Fruit fly (Drosophila melanogaster) whole organism, prepupa: ENCODE results near the gene CG5800.

Experiments
- CG10631 ChIP-seq: fragments of 200-800 bp; sonication (Bioruptor generic); optimal IDR thresholded peaks from 2 replicates; lab custom pipeline; 2016; ENCODE audit warnings: missing biosample characterization, missing genetic modification characterization
- CG10669 ChIP-seq: fragments of 200-800 bp; sonication (Bioruptor generic); optimal IDR thresholded peaks from 3 replicates; lab custom pipeline; 2018; ENCODE audit warnings: missing biosample characterization, mild to moderate bottlenecking, missing genetic modification characterization, moderate library complexity
- CG11294 ChIP-seq: fragments of 200-800 bp; sonication (Bioruptor generic); IDR thresholded peaks from 2 replicates; pipeline ENCODE4 v1.3.6; 2022; ENCODE audit warnings: missing biosample characterization, missing genetic modification characterization
- CG11762 ChIP-seq: fragments of 200-800 bp; sonication (Bioruptor generic); optimal IDR thresholded peaks from 3 replicates; lab custom pipeline; 2016; ENCODE audit warnings: missing biosample characterization, missing genetic modification characterization; ENCODE audit not compliant: insufficient read depth
- CG15336 ChIP-seq: fragments of 200-800 bp; sonication (Bioruptor generic); IDR thresholded peaks from 2 replicates; pipeline ENCODE4 v1.3.6; 2022; ENCODE audit warnings: missing biosample characterization, missing genetic modification characterization
- CG16779 ChIP-seq: fragments of 200-800 bp; sonication (Bioruptor generic); optimal IDR thresholded peaks from 3 replicates; lab custom pipeline; 2017; ENCODE audit warnings: missing biosample characterization, mild to moderate bottlenecking, missing genetic modification characterization
- CG3032 ChIP-seq: fragments of 200-800 bp; optimal IDR thresholded peaks from 2 replicates; lab custom pipeline; 2019; ENCODE audit warnings: missing biosample characterization, mild to moderate bottlenecking, missing genetic modification characterization, moderate library complexity
- CG31627 ChIP-seq: fragments of 200-800 bp; sonication (Bioruptor generic); optimal IDR thresholded peaks from 3 replicates; lab custom pipeline; 2016; ENCODE audit warnings: missing biosample characterization, missing genetic modification characterization
- CG3919 ChIP-seq: fragments of 200-800 bp; sonication (Bioruptor generic); optimal IDR thresholded peaks from 3 replicates; lab custom pipeline; 2016; ENCODE audit warnings: missing biosample characterization, missing genetic modification characterization
- CG4318 ChIP-seq: fragments of 200-800 bp; sonication (Bioruptor generic); optimal IDR thresholded peaks from 3 replicates; lab custom pipeline; 2017; ENCODE audit warnings: missing biosample characterization, mild to moderate bottlenecking, missing genetic modification characterization
- CG6163 ChIP-seq: fragments of 200-800 bp; sonication (Bioruptor generic); IDR thresholded peaks from 3 replicates; pipeline ENCODE4 v1.3.6; 2022; ENCODE audit warnings: missing biosample characterization, missing genetic modification characterization
- CG6276 ChIP-seq: fragments of 200-800 bp; sonication (Bioruptor generic); optimal IDR thresholded peaks from 2 replicates; lab custom pipeline; 2017; ENCODE audit warnings: missing biosample characterization, mild to moderate bottlenecking, missing genetic modification characterization
- CG6792 ChIP-seq: fragments of 200-800 bp; sonication (Bioruptor generic); optimal IDR thresholded peaks from 3 replicates; lab custom pipeline; 2016; ENCODE audit warnings: missing biosample characterization, missing genetic modification characterization
- CG6854 ChIP-seq: fragments of 200-800 bp; sonication (Bioruptor generic); optimal IDR thresholded peaks from 2 replicates; lab custom pipeline; 2017; ENCODE audit warnings: missing biosample characterization, mild to moderate bottlenecking, missing genetic modification characterization
- CG8119 ChIP-seq: fragments of 200-800 bp; sonication (Bioruptor generic); IDR thresholded peaks from 3 replicates; pipeline ENCODE4 v1.3.6; 2022; ENCODE audit warnings: missing biosample characterization, missing genetic modification characterization
- CG8319 ChIP-seq: fragments of 200-800 bp; sonication (Bioruptor generic); optimal IDR thresholded peaks from 3 replicates; lab custom pipeline; 2016; ENCODE audit warnings: missing biosample characterization, missing genetic modification characterization
- CG8632 ChIP-seq: fragments of 200-800 bp; sonication (Bioruptor generic); optimal IDR thresholded peaks from 3 replicates; lab custom pipeline; 2016; ENCODE audit warnings: missing biosample characterization, missing genetic modification characterization
- CG9139 ChIP-seq: fragments of 200-800 bp; sonication (Bioruptor generic); optimal IDR thresholded peaks from 3 replicates; lab custom pipeline; 2017; ENCODE audit warnings: missing biosample characterization, mild to moderate bottlenecking, missing genetic modification characterization
- Eip75B ChIP-seq: fragments of 200-800 bp; sonication (Bioruptor generic); optimal IDR thresholded peaks from 3 replicates; lab custom pipeline; 2016; ENCODE audit warnings: missing biosample characterization, missing genetic modification characterization
- Eip78C ChIP-seq: fragments of 200-800 bp; sonication (Bioruptor generic); peaks from one replicate; lab custom pipeline; 2016; ENCODE audit warnings: missing biosample characterization, missing genetic modification characterization
- Eip93F ChIP-seq: fragments of 200-800 bp; sonication (Bioruptor generic); optimal IDR thresholded peaks from 2 replicates; lab custom pipeline; 2016; ENCODE audit warnings: missing biosample characterization, mild to moderate bottlenecking, missing genetic modification characterization
- Ets21C ChIP-seq: fragments of 200-800 bp; sonication (Bioruptor generic); optimal IDR thresholded peaks from 3 replicates; lab custom pipeline; 2016; ENCODE audit warnings: missing biosample characterization, missing genetic modification characterization
- Ets96B ChIP-seq: fragments of 200-800 bp; optimal IDR thresholded peaks from 2 replicates; lab custom pipeline; 2019; ENCODE audit warnings: missing biosample characterization, mild to moderate bottlenecking, missing genetic modification characterization, moderate library complexity
- Gug ChIP-seq: fragments of 200-800 bp; sonication (Bioruptor generic); IDR thresholded peaks from 2 replicates; pipeline ENCODE4 v1.3.6; 2022; ENCODE audit warnings: missing biosample characterization, missing genetic modification characterization
- Hr38 ChIP-seq: sonication (Bioruptor generic); optimal IDR thresholded peaks from 2 replicates; lab custom pipeline; 2016; ENCODE audit warnings: missing biosample characterization, missing genetic modification characterization
- Hr4 ChIP-seq: fragments of 200-800 bp; sonication (Bioruptor generic); optimal IDR thresholded peaks from 3 replicates; lab custom pipeline; 2016; ENCODE audit warnings: missing biosample characterization, missing genetic modification characterization
- Lpt ChIP-seq: fragments of 200-800 bp; sonication (Bioruptor generic); optimal IDR thresholded peaks from 3 replicates; lab custom pipeline; 2016; ENCODE audit warnings: missing biosample characterization, missing genetic modification characterization
- Met ChIP-seq: fragments of 200-800 bp; sonication (Bioruptor generic); optimal IDR thresholded peaks from 3 replicates; lab custom pipeline; 2016; ENCODE audit warnings: missing biosample characterization, missing genetic modification characterization
- OdsH ChIP-seq: fragments of 200-800 bp; sonication (Bioruptor generic); optimal IDR thresholded peaks from 3 replicates; lab custom pipeline; 2016; ENCODE audit warnings: missing biosample characterization, missing genetic modification characterization
- Sox14 ChIP-seq: fragments of 200-800 bp; sonication (Bioruptor generic); optimal IDR thresholded peaks from 3 replicates; lab custom pipeline; 2016; ENCODE audit warnings: missing biosample characterization, missing genetic modification characterization
- Sox15 ChIP-seq: fragments of 200-800 bp; sonication (Bioruptor generic); optimal IDR thresholded peaks from 3 replicates; lab custom pipeline; 2016; ENCODE audit warnings: missing biosample characterization, missing genetic modification characterization
- achi ChIP-seq: fragments of 200-800 bp; sonication (Bioruptor generic); optimal IDR thresholded peaks from 3 replicates; lab custom pipeline; 2016; ENCODE audit warnings: missing biosample characterization, missing genetic modification characterization
- acj6 ChIP-seq: fragments of 200-800 bp; sonication (Bioruptor generic); optimal IDR thresholded peaks from 3 replicates; lab custom pipeline; 2016; ENCODE audit warnings: missing biosample characterization, missing genetic modification characterization
- dsx ChIP-seq: fragments of 200-800 bp; optimal IDR thresholded peaks from 3 replicates; lab custom pipeline; 2019; ENCODE audit warnings: missing biosample characterization, mild to moderate bottlenecking, missing genetic modification characterization, moderate library complexity; ENCODE audit not compliant: poor library complexity, severe bottlenecking
- eg ChIP-seq: fragments of 200-800 bp; sonication (Bioruptor generic); IDR thresholded peaks from 3 replicates; pipeline ENCODE4 v1.3.6; 2022; ENCODE audit warnings: missing biosample characterization, missing genetic modification characterization
- esn ChIP-seq: fragments of 200-800 bp; sonication (Bioruptor generic); optimal IDR thresholded peaks from 2 replicates; lab custom pipeline; 2016; ENCODE audit warnings: missing biosample characterization, mild to moderate bottlenecking, missing genetic modification characterization, moderate library complexity
- fd59A ChIP-seq: fragments of 200-800 bp; sonication (Bioruptor generic); optimal IDR thresholded peaks from 2 replicates; lab custom pipeline; 2017; ENCODE audit warnings: missing biosample characterization, mild to moderate bottlenecking, missing genetic modification characterization, missing genetic modification reagents
- lz ChIP-seq: fragments of 200-800 bp; sonication (Bioruptor generic); optimal IDR thresholded peaks from 3 replicates; lab custom pipeline; 2016; ENCODE audit warnings: missing biosample characterization, missing genetic modification characterization
- net ChIP-seq: fragments of 200-800 bp; sonication (Bioruptor generic); optimal IDR thresholded peaks from 3 replicates; lab custom pipeline; 2016; ENCODE audit warnings: missing biosample characterization, missing genetic modification characterization
- pdm3 ChIP-seq: fragments of 200-800 bp; sonication (Bioruptor generic); optimal IDR thresholded peaks from 3 replicates; lab custom pipeline; 2016; ENCODE audit warnings: missing biosample characterization, missing genetic modification characterization
- salr ChIP-seq, 2 experiments: fragments of 200-800 bp; sonication (Bioruptor generic); optimal IDR thresholded peaks; 3 replicates each; lab custom pipeline; 2016 to 2018; ENCODE audit warnings: missing biosample characterization in 2 of 2, missing genetic modification characterization in 2 of 2, mild to moderate bottlenecking in 1 of 2
- spab ChIP-seq: fragments of 200-800 bp; sonication (Bioruptor generic); optimal IDR thresholded peaks from 2 replicates; lab custom pipeline; 2017; ENCODE audit warnings: missing biosample characterization, mild to moderate bottlenecking, missing genetic modification characterization, missing genetic modification reagents
- ss ChIP-seq, 2 experiments: fragments of 200-800 bp; sonication (Bioruptor generic); optimal IDR thresholded peaks; 2 replicates in 1 of 2; 3 replicates in 1 of 2; lab custom pipeline; 2017 to 2018; ENCODE audit warnings: mild to moderate bottlenecking in 2 of 2, missing biosample characterization in 2 of 2, missing genetic modification characterization in 2 of 2, moderate library complexity in 1 of 2
- svp ChIP-seq: fragments of 200-800 bp; sonication (Bioruptor generic); peaks from one replicate; lab custom pipeline; 2016; ENCODE audit warnings: missing biosample characterization, missing genetic modification characterization
- topi ChIP-seq: fragments of 200-800 bp; sonication (Bioruptor generic); optimal IDR thresholded peaks from 3 replicates; lab custom pipeline; 2016; ENCODE audit warnings: missing biosample characterization, missing genetic modification characterization
- vri ChIP-seq: fragments of 200-800 bp; sonication (Bioruptor generic); optimal IDR thresholded peaks from 3 replicates; lab custom pipeline; 2016; ENCODE audit warnings: missing biosample characterization, mild to moderate bottlenecking, missing genetic modification characterization

Gene CG5800

DNA sequence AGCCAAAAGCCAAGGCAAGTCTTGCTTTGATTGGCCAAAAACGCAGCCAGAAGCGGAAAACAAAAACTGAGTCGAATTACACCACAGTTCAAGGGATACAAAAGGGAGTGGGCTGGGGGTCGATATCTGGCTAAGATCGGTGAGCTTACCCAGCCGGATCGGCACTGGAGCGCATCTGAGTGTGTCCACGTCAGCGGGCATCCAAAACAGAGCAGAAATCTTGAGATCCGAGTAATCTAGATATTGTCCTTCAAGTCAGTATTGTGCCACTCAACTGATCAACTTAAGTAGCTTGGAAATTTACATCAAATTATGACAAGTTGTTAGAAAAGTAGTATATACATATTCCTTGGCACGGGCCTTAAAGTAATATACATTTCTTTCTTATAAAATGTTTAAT, 47.5 kb upstream of the CG5800 start, which contains the start of gene CG12992:
TSS of gene CG12992 (plus strand) at position 301 of the 400 bp plus-strand sequence.
- TF ChIP-seq CG6854 (no peak), Lpt (GFP tag; lab: Kevin White, UChicago) (no peak), spab (no peak), Met (no peak), CG9139 (GFP tag; lab: Kevin White, UChicago) (no peak), fd59A (GFP tag; lab: Kevin White, UChicago) (no peak)

DNA sequence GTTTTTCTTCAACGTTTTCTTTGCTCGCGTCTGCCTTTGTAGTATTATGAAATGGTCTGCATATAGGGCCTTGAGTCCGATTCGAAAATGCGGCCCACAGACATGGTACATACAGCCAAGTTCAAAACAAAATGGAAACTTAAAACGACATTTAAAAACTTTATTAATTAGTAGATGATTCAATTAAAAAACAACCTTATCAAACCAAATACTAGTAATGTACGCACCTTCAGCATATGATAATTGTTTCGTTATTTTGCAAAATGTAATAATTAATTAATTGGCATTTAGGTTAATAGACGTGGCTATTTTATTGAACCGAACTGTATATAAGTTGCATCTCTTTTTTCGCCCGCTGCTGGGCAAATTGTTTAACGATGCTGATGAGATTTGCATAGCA, 41.3 kb upstream of the CG5800 start:
- TF ChIP-seq ss (GFP tag; optimal IDR thresholded peaks at IDR 0.05; lab: Kevin White, UChicago) (peak in 1 of 2 experiments; percentile 19), achi (no peak), Ets21C (GFP tag; lab: Kevin White, UChicago) (no peak), CG8319 (no peak), CG6854 (no peak), Eip93F (no peak), CG15336 (GFP tag; lab: Robert Waterston, UW) (peak; percentile 60), Gug (GFP tag; lab: Robert Waterston, UW) (no peak), CG3032 (tag; lab: Kevin White, UChicago) (peak; percentile 16), Lpt (GFP tag; lab: Kevin White, UChicago) (no peak), CG16779 (no peak), lz (GFP tag; lab: Kevin White, UChicago) (no peak), CG6163 (GFP tag; lab: Robert Waterston, UW) (peak; percentile 47; the same call in 1 of the 3 replicates), spab (no peak), topi (GFP tag; lab: Kevin White, UChicago) (peak; percentile 5), CG3919 (GFP tag; lab: Kevin White, UChicago) (peak; percentile 18), Ets96B (peak; percentile 20), eg (GFP tag; lab: Robert Waterston, UW) (0 out of 3 replicates have a peak, but pooled peaks have one; percentile 30), net (GFP tag; lab: Kevin White, UChicago) (no peak), Sox15 (GFP tag; lab: Kevin White, UChicago) (no peak), CG31627 (no peak), CG11762 (GFP tag; lab: Kevin White, UChicago) (no peak), CG6276 (GFP tag; lab: Kevin White, UChicago) (no peak), Hr4 (GFP tag; lab: Kevin White, UChicago) (no peak), Eip75B (GFP tag; lab: Kevin White, UChicago) (no peak), CG4318 (GFP tag; lab: Kevin White, UChicago) (no peak), dsx (GFP tag; lab: Kevin White, UChicago) (peak; percentile 38), CG8119 (GFP tag; lab: Robert Waterston, UW) (no peak), CG10631 (GFP tag; lab: Kevin White, UChicago) (peak; percentile 23), Eip78C (GFP tag; lab: Kevin White, UChicago) (peak; percentile 82), CG10669 (GFP tag; lab: Kevin White, UChicago) (peak; percentile 23), pdm3 (peak; percentile 16), svp (GFP tag; lab: Kevin White, UChicago) (peak; percentile 62)

DNA sequence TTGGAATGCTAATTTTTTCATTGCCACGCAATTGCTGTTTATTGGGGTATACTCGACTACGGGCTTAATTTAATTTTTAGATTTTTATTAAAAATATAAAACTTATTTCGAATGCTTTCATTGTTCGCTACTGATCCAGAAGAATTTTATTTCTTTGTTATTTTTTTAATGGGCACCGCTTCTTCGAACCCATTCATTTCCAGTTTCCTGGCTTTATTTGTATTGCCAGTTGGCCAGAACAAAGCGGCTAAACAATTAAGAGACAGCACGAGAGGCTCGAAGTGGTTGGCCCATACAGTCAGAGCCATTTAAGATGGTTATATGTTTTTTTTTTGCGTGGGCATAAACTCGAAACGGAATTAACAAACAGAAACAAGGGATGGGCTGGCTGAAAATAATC, 40.3 kb upstream of the CG5800 start:
- peak; percentile 56 for TF ChIP-seq CG8319
- TF ChIP-seq eg (GFP tag; lab: Robert Waterston, UW), result peak; percentile 80
- TF ChIP-seq CG10669 (GFP tag; lab: Kevin White, UChicago), result peak; percentile 76
- TF ChIP-seq salr (GFP tag; optimal IDR thresholded peaks at IDR 0.05; lab: Kevin White, UChicago), result peak; percentile 42
- peak; percentile 55 for TF ChIP-seq Hr4 (GFP tag; lab: Kevin White, UChicago)
- peak; percentile 82 for TF ChIP-seq Sox14 (GFP tag; lab: Kevin White, UChicago)
- peak; percentile 23 for TF ChIP-seq fd59A (GFP tag; lab: Kevin White, UChicago)
- TF ChIP-seq acj6, result peak; percentile 80
- peak; percentile 83 for TF ChIP-seq lz (GFP tag; lab: Kevin White, UChicago)
- TF ChIP-seq vri (GFP tag; lab: Kevin White, UChicago), result peak; percentile 75
- TF ChIP-seq CG6792, result peak; percentile 80
- TF ChIP-seq Hr38 (GFP tag; lab: Kevin White, UChicago), result no peak
- TF ChIP-seq Eip75B (GFP tag; lab: Kevin White, UChicago), result peak; percentile 77
- TF ChIP-seq esn (GFP tag; lab: Kevin White, UChicago), result peak; percentile 88
- peak; percentile 29 to 73 for TF ChIP-seq ss (GFP tag; optimal IDR thresholded peaks at IDR 0.05; lab: Kevin White, UChicago)
- peak; percentile 39; the same call in 1 of the 2 replicates for TF ChIP-seq CG11294
- peak; percentile 82 for TF ChIP-seq net (GFP tag; lab: Kevin White, UChicago)
- TF ChIP-seq CG8632 (GFP tag; lab: Kevin White, UChicago), result peak; percentile 81
- peak; percentile 85 for TF ChIP-seq OdsH (GFP tag; lab: Kevin White, UChicago)
- TF ChIP-seq pdm3, result peak; percentile 82
- TF ChIP-seq Met, result peak; percentile 88
- TF ChIP-seq Eip78C (GFP tag; lab: Kevin White, UChicago), result peak; percentile 95
- TF ChIP-seq Ets96B, result peak; percentile 68
- peak; percentile 73 for TF ChIP-seq CG31627
- TF ChIP-seq Lpt (GFP tag; lab: Kevin White, UChicago), result peak; percentile 15
- peak; percentile 72 for TF ChIP-seq Eip93F
